Worm (Caenorhabditis elegans) whole organism, L1 larva: Measurements from ENCODE around the gene T07F12.2.

Source experiments
- ceh-82 ChIP-seq, 3 experiments: fragments of 150-350 bp in 1 of 3; sonication (generic microtip) in 2 of 3; optimal IDR thresholded peaks; 2 replicates each; lab custom pipeline; 2014 to 2017; ENCODE audit warnings: missing biosample characterization in 3 of 3, missing genetic modification characterization in 3 of 3
- elt-3 ChIP-seq, 6 experiments: fragments of 150-350 bp in 1 of 6; sonication (generic microtip); optimal IDR thresholded peaks; 2 replicates each; lab custom pipeline; 2017 to 2018; ENCODE audit warnings: missing biosample characterization in 6 of 6, missing genetic modification characterization in 6 of 6, inconsistent platforms in 1 of 6
- grh-1 ChIP-seq: fragments of 200-800 bp; sonication (Bioruptor generic); IDR thresholded peaks from 2 replicates; pipeline ENCODE4 v1.3.6; 2022; ENCODE audit warnings: missing genetic modification reagents, missing genetic modification characterization, missing compliant biosample characterization
- hpl-2 ChIP-seq: fragments of 150-350 bp; optimal IDR thresholded peaks from 2 replicates; lab custom pipeline; 2014; ENCODE audit warnings: missing biosample characterization, missing genetic modification reagents, missing genetic modification characterization
- mab-9 ChIP-seq: fragments of 200-800 bp; sonication (Bioruptor generic); IDR thresholded peaks from 2 replicates; pipeline ENCODE4 v1.3.6; 2022; ENCODE audit warnings: missing genetic modification reagents, missing genetic modification characterization, missing compliant biosample characterization
- nhr-20 ChIP-seq: sonication (generic microtip); optimal IDR thresholded peaks from 2 replicates; lab custom pipeline; 2016; ENCODE audit warnings: mild to moderate bottlenecking, missing genetic modification characterization, missing compliant biosample characterization
- skn-1 ChIP-seq: fragments of 150-350 bp; optimal IDR thresholded peaks from 2 replicates; lab custom pipeline; 2014; ENCODE audit warnings: missing biosample characterization, missing genetic modification characterization
- snpc-4 ChIP-seq: fragments of 150-350 bp; optimal IDR thresholded peaks from 2 replicates; lab custom pipeline; 2014; ENCODE audit warnings: missing biosample characterization, missing genetic modification characterization
- ztf-4 ChIP-seq: fragments of 150-350 bp; optimal IDR thresholded peaks from 2 replicates; lab custom pipeline; 2014; ENCODE audit warnings: missing biosample characterization, missing genetic modification characterization

ce11 chrX:4875296-4875695, 14.7 kb upstream of the T07F12.2 start:
- TF ChIP-seq mab-9 (no peak), snpc-4 (tag; lab: Kevin White, UChicago) (no peak), ztf-4 (tag; lab: Kevin White, UChicago) (no peak), skn-1 (no peak), elt-3 (tag; optimal IDR thresholded peaks at IDR 0.05; lab: Kevin White, UChicago) (no peak), nhr-20 (tag; lab: Kevin White, UChicago) (no peak), grh-1 (GFP tag; lab: Robert Waterston, UW) (no peak), ceh-82 (tag; optimal IDR thresholded peaks at IDR 0.05; lab: Kevin White, UChicago) (no peak), hpl-2 (GFP tag; lab: Kevin White, UChicago) (no peak)
